Worm (Caenorhabditis elegans) whole organism, young adult: Measurements from ENCODE around the gene his-59.
A peak's percentile ranks its signal among the peaks of the same experiment; 100 is the strongest.

Experiments used
- B0261.1 ChIP-seq: sonication (generic microtip); optimal IDR thresholded peaks from 2 replicates; lab custom pipeline; 2016; ENCODE audit warnings: mild to moderate bottlenecking, missing genetic modification characterization, moderate library complexity, missing compliant biosample characterization
- C17E4.6 ChIP-seq: fragments of 200-800 bp; sonication (Bioruptor generic); IDR thresholded peaks from 2 replicates; pipeline ENCODE4 v1.3.6; 2022; ENCODE audit warnings: missing genetic modification reagents, missing genetic modification characterization, missing compliant biosample characterization
- D2030.7 ChIP-seq: fragments of 200-800 bp; sonication (Bioruptor generic); IDR thresholded peaks from 2 replicates; pipeline ENCODE4 v1.3.6; 2022; ENCODE audit warnings: missing genetic modification reagents, missing genetic modification characterization, missing compliant biosample characterization
- F10E7.11 ChIP-seq: sonication (generic microtip); optimal IDR thresholded peaks from 2 replicates; lab custom pipeline; 2017; ENCODE audit warnings: mild to moderate bottlenecking, missing genetic modification characterization, moderate library complexity, missing compliant biosample characterization
- F37B4.10 ChIP-seq: fragments of 200-800 bp; sonication (Bioruptor generic); IDR thresholded peaks from 2 replicates; pipeline ENCODE4 v1.3.6; 2022; ENCODE audit warnings: missing genetic modification characterization, missing compliant biosample characterization
- F39B2.1 ChIP-seq: fragments of 200-800 bp; sonication (Bioruptor generic); IDR thresholded peaks from 2 replicates; pipeline ENCODE4 v1.3.6; 2022; ENCODE audit warnings: missing genetic modification reagents, missing genetic modification characterization, missing compliant biosample characterization
- T07F8.4 ChIP-seq: sonication (generic microtip); optimal IDR thresholded peaks from 2 replicates; lab custom pipeline; 2016; ENCODE audit warnings: mild to moderate bottlenecking, missing genetic modification characterization, moderate library complexity, missing compliant biosample characterization
- Y67H2A.10 ChIP-seq: fragments of 200-800 bp; sonication (Bioruptor generic); conservative IDR thresholded peaks from 2 replicates; pipeline ENCODE4 v1.3.6; 2022; ENCODE audit warnings: missing genetic modification reagents, missing genetic modification characterization, missing compliant biosample characterization
- akir-1 ChIP-seq: fragments of 200-800 bp; sonication (Bioruptor generic); optimal IDR thresholded peaks from 2 replicates; lab custom pipeline; 2018; ENCODE audit warnings: mild to moderate bottlenecking, missing genetic modification characterization, moderate library complexity, missing compliant biosample characterization
- aptf-2 ChIP-seq: fragments of 200-800 bp; sonication (Bioruptor generic); conservative IDR thresholded peaks from 2 replicates; pipeline ENCODE4 v1.3.6; 2022; ENCODE audit warnings: missing genetic modification reagents, missing genetic modification characterization, missing compliant biosample characterization
- aptf-3 ChIP-seq: fragments of 200-800 bp; sonication (Bioruptor generic); IDR thresholded peaks from 2 replicates; pipeline ENCODE4 v1.3.6; 2022; ENCODE audit warnings: missing genetic modification characterization, missing compliant biosample characterization
- atf-7 ChIP-seq: sonication (generic microtip); optimal IDR thresholded peaks from 2 replicates; lab custom pipeline; 2017; ENCODE audit warnings: mild to moderate bottlenecking, missing genetic modification characterization, missing compliant biosample characterization
- attf-3 ChIP-seq: fragments of 200-800 bp; sonication (Bioruptor generic); conservative IDR thresholded peaks from 2 replicates; pipeline ENCODE4 v1.3.6; 2022; ENCODE audit warnings: missing genetic modification reagents, missing genetic modification characterization, missing compliant biosample characterization
- ceh-27 ChIP-seq: fragments of 200-800 bp; sonication (Bioruptor generic); optimal IDR thresholded peaks from 2 replicates; lab custom pipeline; 2018; ENCODE audit warnings: mild to moderate bottlenecking, missing genetic modification characterization, moderate library complexity, missing compliant biosample characterization
- ceh-79 ChIP-seq: sonication (generic microtip); optimal IDR thresholded peaks from 2 replicates; lab custom pipeline; 2017; ENCODE audit warnings: mild to moderate bottlenecking, missing genetic modification characterization, missing compliant biosample characterization
- dox-1 ChIP-seq: fragments of 200-800 bp; sonication (Bioruptor generic); IDR thresholded peaks from 2 replicates; pipeline ENCODE4 v1.3.6; 2022; ENCODE audit warnings: missing genetic modification reagents, missing genetic modification characterization, missing compliant biosample characterization
- dpff-1 ChIP-seq: sonication (generic microtip); optimal IDR thresholded peaks from 2 replicates; lab custom pipeline; 2017; ENCODE audit warnings: mild to moderate bottlenecking, missing genetic modification characterization, missing compliant biosample characterization
- efl-1 ChIP-seq: fragments of 150-350 bp; optimal IDR thresholded peaks from 2 replicates; lab custom pipeline; 2014; ENCODE audit warnings: missing biosample characterization, missing genetic modification reagents, missing genetic modification characterization
- egl-18 ChIP-seq: fragments of 200-800 bp; sonication (Bioruptor generic); IDR thresholded peaks from 2 replicates; pipeline ENCODE4 v1.3.6; 2022; ENCODE audit warnings: missing genetic modification reagents, missing genetic modification characterization, missing compliant biosample characterization
- ekl-4 ChIP-seq: fragments of 200-800 bp; sonication (Bioruptor generic); IDR thresholded peaks from 2 replicates; pipeline ENCODE4 v1.3.6; 2022; ENCODE audit warnings: missing genetic modification reagents, missing genetic modification characterization, missing compliant biosample characterization
- fkh-3 ChIP-seq: sonication (generic microtip); optimal IDR thresholded peaks from 2 replicates; lab custom pipeline; 2016; ENCODE audit warnings: mild to moderate bottlenecking, missing genetic modification characterization, missing compliant biosample characterization
- gei-17 ChIP-seq: fragments of 200-800 bp; sonication (Bioruptor generic); optimal IDR thresholded peaks from 2 replicates; lab custom pipeline; 2018; ENCODE audit warnings: mild to moderate bottlenecking, missing genetic modification characterization, missing compliant biosample characterization
- hlh-12 ChIP-seq: sonication (generic microtip); optimal IDR thresholded peaks from 2 replicates; lab custom pipeline; 2016; ENCODE audit warnings: missing genetic modification characterization, missing compliant biosample characterization
- hmg-20 ChIP-seq: fragments of 200-800 bp; sonication (Bioruptor generic); IDR thresholded peaks from 2 replicates; pipeline ENCODE4 v1.3.6; 2022; ENCODE audit warnings: missing genetic modification reagents, missing genetic modification characterization, missing compliant biosample characterization
- hsf-1 ChIP-seq: fragments of 200-800 bp; sonication (Bioruptor generic); IDR thresholded peaks from 2 replicates; pipeline ENCODE4 v1.3.6; 2022; ENCODE audit warnings: missing genetic modification reagents, missing genetic modification characterization, missing compliant biosample characterization
- lag-1 ChIP-seq: fragments of 200-800 bp; sonication (Bioruptor generic); IDR thresholded peaks from 2 replicates; pipeline ENCODE4 v1.3.6; 2022; ENCODE audit warnings: missing genetic modification reagents, missing genetic modification characterization, missing compliant biosample characterization
- lin-26 ChIP-seq: fragments of 200-800 bp; sonication (Bioruptor generic); IDR thresholded peaks from 2 replicates; pipeline ENCODE4 v1.3.6; 2022; ENCODE audit warnings: missing genetic modification reagents, missing genetic modification characterization, missing compliant biosample characterization
- lin-40 ChIP-seq: sonication (generic microtip); optimal IDR thresholded peaks from 2 replicates; lab custom pipeline; 2016; ENCODE audit warnings: missing genetic modification characterization, mild to moderate bottlenecking, missing compliant biosample characterization, missing genotype, missing genetic modification reagents
- lir-1 ChIP-seq: fragments of 200-800 bp; sonication (Bioruptor generic); conservative IDR thresholded peaks from 2 replicates; pipeline ENCODE4 v1.3.6; 2022; ENCODE audit warnings: missing genetic modification reagents, missing genetic modification characterization, missing compliant biosample characterization
- lsy-27 ChIP-seq: sonication (generic microtip); optimal IDR thresholded peaks from 2 replicates; lab custom pipeline; 2017; ENCODE audit warnings: missing genetic modification characterization, mild to moderate bottlenecking, missing compliant biosample characterization, antibody characterized with exemption, missing genotype, borderline replicate concordance; ENCODE audit not compliant: insufficient read depth
- madf-10 ChIP-seq: sonication (generic microtip); optimal IDR thresholded peaks from 2 replicates; lab custom pipeline; 2016; ENCODE audit warnings: mild to moderate bottlenecking, missing genetic modification characterization, missing compliant biosample characterization
- madf-8 ChIP-seq: fragments of 200-800 bp; sonication (Bioruptor generic); conservative IDR thresholded peaks from 2 replicates; pipeline ENCODE4 v1.3.6; 2022; ENCODE audit warnings: missing genetic modification reagents, missing genetic modification characterization, missing compliant biosample characterization
- mcd-1 ChIP-seq: fragments of 200-800 bp; sonication (Bioruptor generic); IDR thresholded peaks from 2 replicates; pipeline ENCODE4 v1.3.6; 2022; ENCODE audit warnings: missing genetic modification reagents, missing genetic modification characterization, missing compliant biosample characterization
- nfya-1 ChIP-seq: sonication (generic microtip); optimal IDR thresholded peaks from 2 replicates; lab custom pipeline; 2017; ENCODE audit warnings: antibody characterized with exemption, missing compliant biosample characterization, missing genetic modification characterization, borderline replicate concordance; ENCODE audit not compliant: insufficient read depth
- nfyb-1 ChIP-seq: fragments of 200-800 bp; sonication (Bioruptor generic); IDR thresholded peaks from 2 replicates; pipeline ENCODE4 v1.3.6; 2022; ENCODE audit warnings: missing genetic modification reagents, missing genetic modification characterization, missing compliant biosample characterization
- nhr-179 ChIP-seq: sonication (generic microtip); optimal IDR thresholded peaks from 2 replicates; lab custom pipeline; 2016; ENCODE audit warnings: mild to moderate bottlenecking, missing genetic modification characterization, missing compliant biosample characterization
- nhr-80 ChIP-seq: sonication (generic microtip); optimal IDR thresholded peaks from 2 replicates; lab custom pipeline; 2016; ENCODE audit warnings: missing genetic modification characterization, missing compliant biosample characterization
- rcor-1 ChIP-seq: fragments of 200-800 bp; sonication (Bioruptor generic); IDR thresholded peaks from 2 replicates; pipeline ENCODE4 v1.3.6; 2022; ENCODE audit warnings: missing genetic modification reagents, missing genetic modification characterization, missing compliant biosample characterization
- rec-8 ChIP-seq, 2 experiments: sonication (generic microtip); optimal IDR thresholded peaks; 2 replicates each; lab custom pipeline; 2016; ENCODE audit warnings: mild to moderate bottlenecking in 2 of 2, missing genetic modification characterization in 2 of 2, missing genetic modification reagents in 2 of 2, missing genotype in 2 of 2, missing biosample characterization in 1 of 2, missing compliant biosample characterization in 1 of 2, moderate library complexity in 1 of 2
- rpc-1 ChIP-seq, 2 experiments: fragments of 150-350 bp in 1 of 2; sonication (generic microtip) in 1 of 2; optimal IDR thresholded peaks; 2 replicates each; lab custom pipeline; 2014 to 2018; ENCODE audit warnings: missing biosample characterization in 1 of 2, missing genetic modification characterization in 1 of 2, missing genetic modification reagents in 1 of 2, missing genotype in 1 of 2
- sea-2 ChIP-seq: fragments of 200-800 bp; sonication (Bioruptor generic); IDR thresholded peaks from 2 replicates; pipeline ENCODE4 v1.3.6; 2022; ENCODE audit warnings: missing genetic modification characterization, missing compliant biosample characterization
- snpc-1.3 ChIP-seq: sonication (generic microtip); optimal IDR thresholded peaks from 2 replicates; lab custom pipeline; 2017; ENCODE audit warnings: missing genetic modification characterization, mild to moderate bottlenecking, missing compliant biosample characterization, antibody characterized with exemption, moderate library complexity, missing genotype, missing genetic modification reagents; ENCODE audit not compliant: insufficient read depth
- somi-1 ChIP-seq: fragments of 200-800 bp; sonication (Bioruptor generic); optimal IDR thresholded peaks from 2 replicates; lab custom pipeline; 2018; ENCODE audit warnings: mild to moderate bottlenecking, missing genetic modification characterization, missing compliant biosample characterization
- tlf-1 ChIP-seq: fragments of 200-800 bp; sonication (Bioruptor generic); optimal IDR thresholded peaks from 2 replicates; lab custom pipeline; 2018; ENCODE audit warnings: mild to moderate bottlenecking, missing genetic modification characterization, missing compliant biosample characterization
- xnd-1 ChIP-seq: sonication (generic microtip); optimal IDR thresholded peaks from 2 replicates; lab custom pipeline; 2016; ENCODE audit warnings: missing genotype, missing genetic modification reagents, missing genetic modification characterization, missing compliant biosample characterization
- ztf-22 ChIP-seq: fragments of 200-800 bp; sonication (Bioruptor generic); optimal IDR thresholded peaks from 2 replicates; lab custom pipeline; 2018; ENCODE audit warnings: mild to moderate bottlenecking, missing genetic modification characterization, moderate library complexity, missing compliant biosample characterization
- ztf-28 ChIP-seq: fragments of 200-800 bp; sonication (Bioruptor generic); IDR thresholded peaks from 2 replicates; pipeline ENCODE4 v1.3.6; 2022; ENCODE audit warnings: missing genetic modification reagents, missing genetic modification characterization, missing compliant biosample characterization

his-59 gene

DNA sequence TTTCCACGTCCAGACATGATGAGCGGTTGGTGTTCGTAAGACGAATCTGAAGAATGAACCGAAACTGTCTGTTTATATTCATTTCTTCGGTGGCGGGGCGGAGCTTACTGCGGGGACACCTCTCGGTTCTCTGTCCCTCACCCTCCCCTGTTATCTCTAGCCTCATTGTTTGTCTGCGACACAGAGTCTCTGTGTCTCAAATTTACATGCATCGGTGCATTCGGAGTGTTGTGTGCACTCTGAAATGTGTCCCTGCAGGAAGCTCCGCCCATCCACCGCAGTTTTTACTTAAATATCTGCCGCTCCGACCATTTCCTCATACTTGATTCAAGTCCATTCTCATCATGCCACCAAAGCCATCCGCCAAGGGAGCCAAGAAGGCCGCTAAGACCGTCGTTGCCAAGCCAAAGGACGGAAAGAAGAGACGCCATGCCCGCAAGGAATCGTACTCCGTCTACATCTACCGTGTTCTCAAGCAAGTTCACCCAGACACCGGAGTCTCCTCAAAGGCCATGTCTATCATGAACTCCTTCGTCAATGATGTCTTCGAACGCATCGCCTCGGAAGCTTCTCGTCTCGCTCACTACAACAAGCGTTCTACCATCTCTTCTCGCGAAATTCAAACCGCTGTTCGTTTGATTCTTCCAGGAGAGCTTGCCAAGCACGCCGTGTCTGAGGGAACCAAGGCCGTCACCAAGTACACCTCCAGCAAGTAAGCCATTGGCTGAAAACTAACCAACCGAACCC is 1.7 kb upstream of the his-59 start, which contains the start of the genes his-61 and his-62 (continued):
- no peak for TF ChIP-seq rec-8 (tag; optimal IDR thresholded peaks at IDR 0.05; lab: Kevin White, UChicago)
- no peak for TF ChIP-seq ztf-22
- TF ChIP-seq fkh-3: no peak
- TF ChIP-seq tlf-1 (GFP tag; lab: Kevin White, UChicago): peak; percentile 23
- TF ChIP-seq somi-1: no peak
- peak; percentile 82 for TF ChIP-seq dox-1 (GFP tag; lab: Robert Waterston, UW)
- peak; percentile 9; the same call in 1 of the 2 replicates for TF ChIP-seq rcor-1 (GFP tag; lab: Robert Waterston, UW)
- no peak for TF ChIP-seq lin-40 (tag; lab: Kevin White, UChicago)
- no peak for TF ChIP-seq egl-18 (GFP tag; lab: Robert Waterston, UW)
- TF ChIP-seq lir-1 (GFP tag; lab: Robert Waterston, UW): no peak
- no peak for TF ChIP-seq T07F8.4 (tag; lab: Kevin White, UChicago)
- TF ChIP-seq nhr-179 (tag; lab: Kevin White, UChicago): no peak
- no peak for TF ChIP-seq hmg-20 (GFP tag; lab: Robert Waterston, UW)
- peak; percentile 51 for TF ChIP-seq mcd-1
- TF ChIP-seq lag-1 (GFP tag; lab: Robert Waterston, UW): no peak
- peak; percentile 76; the same call in 1 of the 2 replicates for TF ChIP-seq ztf-28 (GFP tag; lab: Robert Waterston, UW)
- 0 out of 2 replicates have a peak, but pooled peaks have one; percentile 26 for TF ChIP-seq madf-8
- TF ChIP-seq lin-26 (GFP tag; lab: Robert Waterston, UW): peak; percentile 92
- TF ChIP-seq atf-7 (tag; lab: Kevin White, UChicago): no peak
- no peak for TF ChIP-seq lsy-27 (tag; lab: Kevin White, UChicago)
- TF ChIP-seq Y67H2A.10: no peak
- peak; percentile 73 for TF ChIP-seq nhr-80 (tag; lab: Kevin White, UChicago)
- no peak for TF ChIP-seq sea-2
- TF ChIP-seq akir-1 (GFP tag; lab: Kevin White, UChicago): no peak
- no peak for TF ChIP-seq hlh-12 (tag; lab: Kevin White, UChicago)
- TF ChIP-seq D2030.7 (GFP tag; lab: Robert Waterston, UW): peak; percentile 68
- no peak for TF ChIP-seq dpff-1
- TF ChIP-seq aptf-2: peak; percentile 87
- no peak for TF ChIP-seq efl-1
- TF ChIP-seq nfya-1 (tag; lab: Kevin White, UChicago): no peak
- no peak for TF ChIP-seq ceh-27 (GFP tag; lab: Kevin White, UChicago)
- TF ChIP-seq hsf-1 (GFP tag; lab: Robert Waterston, UW): peak; percentile 15; the same call in 1 of the 2 replicates
- TF ChIP-seq ceh-79 (tag; lab: Kevin White, UChicago): no peak
- TF ChIP-seq B0261.1 (tag; lab: Kevin White, UChicago): no peak
- no peak for TF ChIP-seq F10E7.11 (tag; lab: Kevin White, UChicago)
- TF ChIP-seq madf-10 (tag; lab: Kevin White, UChicago): no peak
- TF ChIP-seq F39B2.1: peak; percentile 98
- no peak for TF ChIP-seq F37B4.10 (GFP tag; lab: Robert Waterston, UW)
- no peak for TF ChIP-seq rpc-1 (optimal IDR thresholded peaks at IDR 0.05; lab: Kevin White, UChicago)
- TF ChIP-seq rpc-1 (tag; optimal IDR thresholded peaks at IDR 0.05; lab: Kevin White, UChicago): no peak
- TF ChIP-seq snpc-1.3: no peak
- TF ChIP-seq attf-3 (GFP tag; lab: Robert Waterston, UW): no peak
- no peak for TF ChIP-seq gei-17 (GFP tag; lab: Kevin White, UChicago)
- TF ChIP-seq aptf-3 (GFP tag; lab: Robert Waterston, UW): peak; percentile 62; the same call in 1 of the 2 replicates
- peak; percentile 32; the same call in 1 of the 2 replicates for TF ChIP-seq C17E4.6
- no peak for TF ChIP-seq xnd-1 (tag; lab: Kevin White, UChicago)
- 0 out of 2 replicates have a peak, but pooled peaks have one; percentile 22 for TF ChIP-seq nfyb-1 (GFP tag; lab: Robert Waterston, UW)
- peak; percentile 39 for TF ChIP-seq ekl-4 (GFP tag; lab: Robert Waterston, UW)
